Worm (Caenorhabditis elegans): ENCODE results near the gene ifo-1.

DNA sequence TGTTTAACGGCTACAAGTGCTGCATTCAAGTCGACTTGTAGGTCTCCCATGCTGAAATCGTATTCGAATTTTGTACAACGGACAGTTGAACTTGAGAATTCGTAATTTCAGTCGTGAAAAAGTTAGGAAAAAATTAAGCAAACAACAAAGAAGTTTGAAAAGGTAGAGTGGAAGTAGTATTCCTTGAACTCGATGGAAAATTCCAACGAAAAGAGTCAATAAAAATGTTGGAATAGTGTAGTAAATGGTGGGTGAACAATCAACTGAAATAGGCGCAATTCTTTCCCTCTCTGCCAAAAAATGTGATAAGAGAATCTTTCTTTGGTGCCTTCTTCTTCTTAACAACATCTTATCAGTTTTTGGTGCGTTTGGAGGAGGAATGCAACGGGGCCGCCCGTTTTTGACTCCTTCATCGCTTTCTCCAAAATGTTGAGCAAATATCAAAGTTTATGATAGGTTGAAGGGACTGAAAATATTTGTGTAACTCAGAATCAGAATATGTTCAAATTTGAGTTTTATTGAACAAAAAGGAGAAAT is at the start of gene ifo-1:
- TF ChIP-seq nhr-11 (tag; optimal IDR thresholded peaks at IDR 0.05) (no peak), ztf-11 (tag; optimal IDR thresholded peaks at IDR 0.05) (no peak)

Data from whole organism, L2 larva.